Worm (Caenorhabditis elegans) whole organism, L1 larva: ENCODE measurements around the gene lgc-15.

Experiments
- F16B12.6 ChIP-seq: fragments of 150-350 bp; optimal IDR thresholded peaks from 2 replicates; lab custom pipeline; 2014; ENCODE audit warnings: missing biosample characterization, missing genetic modification characterization
- aly-2 ChIP-seq: fragments of 150-350 bp; optimal IDR thresholded peaks from 2 replicates; lab custom pipeline; 2014; ENCODE audit warnings: missing biosample characterization, missing genetic modification characterization
- ama-1 ChIP-seq: fragments of 150-350 bp; optimal IDR thresholded peaks from 2 replicates; lab custom pipeline; 2014
- blmp-1 ChIP-seq: fragments of 150-350 bp; optimal IDR thresholded peaks from 2 replicates; lab custom pipeline; 2014; ENCODE audit warnings: missing biosample characterization, missing genetic modification characterization
- ceh-82 ChIP-seq, 3 experiments: fragments of 150-350 bp in 1 of 3; sonication (generic microtip) in 2 of 3; optimal IDR thresholded peaks; 2 replicates each; lab custom pipeline; 2014 to 2017; ENCODE audit warnings: missing biosample characterization in 3 of 3, missing genetic modification characterization in 3 of 3
- ceh-90 ChIP-seq: sonication (generic microtip); optimal IDR thresholded peaks from 2 replicates; lab custom pipeline; 2016; ENCODE audit warnings: missing genetic modification characterization, missing compliant biosample characterization
- ces-1 ChIP-seq: fragments of 150-350 bp; optimal IDR thresholded peaks from 2 replicates; lab custom pipeline; 2014; ENCODE audit warnings: missing biosample characterization, missing genetic modification reagents, missing genetic modification characterization
- dpl-1 ChIP-seq, 3 experiments: fragments of 150-350 bp in 2 of 3; sonication (generic microtip) in 1 of 3; optimal IDR thresholded peaks; 2 replicates each; lab custom pipeline; 2014 to 2017; ENCODE audit warnings: missing biosample characterization in 3 of 3, missing genetic modification characterization in 3 of 3, missing genetic modification reagents in 3 of 3
- efl-3 ChIP-seq: fragments of 200-800 bp; sonication (Bioruptor generic); optimal IDR thresholded peaks from 2 replicates; lab custom pipeline; 2018; ENCODE audit warnings: mild to moderate bottlenecking, missing genetic modification characterization, missing compliant biosample characterization
- egl-13 ChIP-seq: sonication (generic microtip); optimal IDR thresholded peaks from 2 replicates; lab custom pipeline; 2016; ENCODE audit warnings: missing genotype, missing genetic modification reagents, missing genetic modification characterization, missing compliant biosample characterization
- egl-27 ChIP-seq, 2 experiments: fragments of 150-350 bp in 1 of 2; sonication (generic microtip); optimal IDR thresholded peaks; 3 replicates each; lab custom pipeline; 2017 to 2018; ENCODE audit warnings: missing biosample characterization in 2 of 2, missing genetic modification characterization in 2 of 2, missing genetic modification reagents in 2 of 2
- elt-3 ChIP-seq, 6 experiments: fragments of 150-350 bp in 1 of 6; sonication (generic microtip); optimal IDR thresholded peaks; 2 replicates each; lab custom pipeline; 2017 to 2018; ENCODE audit warnings: missing biosample characterization in 6 of 6, missing genetic modification characterization in 6 of 6, inconsistent platforms in 1 of 6
- fkh-10 ChIP-seq: sonication (generic microtip); optimal IDR thresholded peaks from 2 replicates; lab custom pipeline; 2017; ENCODE audit warnings: missing biosample characterization, missing genetic modification reagents, missing genetic modification characterization
- fkh-4 ChIP-seq: sonication (generic microtip); optimal IDR thresholded peaks from 2 replicates; lab custom pipeline; 2016; ENCODE audit warnings: missing compliant biosample characterization, missing genetic modification characterization, borderline replicate concordance
- fkh-8 ChIP-seq: sonication (generic microtip); optimal IDR thresholded peaks from 2 replicates; lab custom pipeline; 2016; ENCODE audit warnings: mild to moderate bottlenecking, missing genetic modification characterization, missing compliant biosample characterization
- grh-1 ChIP-seq: fragments of 200-800 bp; sonication (Bioruptor generic); IDR thresholded peaks from 2 replicates; pipeline ENCODE4 v1.3.6; 2022; ENCODE audit warnings: missing genetic modification reagents, missing genetic modification characterization, missing compliant biosample characterization
- hlh-17 ChIP-seq: fragments of 200-800 bp; sonication (Bioruptor generic); optimal IDR thresholded peaks from 2 replicates; lab custom pipeline; 2018; ENCODE audit warnings: missing genetic modification characterization, mild to moderate bottlenecking, missing compliant biosample characterization, moderate library complexity, borderline replicate concordance
- hlh-4 ChIP-seq: sonication (generic microtip); optimal IDR thresholded peaks from 2 replicates; lab custom pipeline; 2016; ENCODE audit warnings: mild to moderate bottlenecking, missing genetic modification characterization, missing compliant biosample characterization
- hpl-2 ChIP-seq: fragments of 150-350 bp; optimal IDR thresholded peaks from 2 replicates; lab custom pipeline; 2014; ENCODE audit warnings: missing biosample characterization, missing genetic modification reagents, missing genetic modification characterization
- isw-1 ChIP-seq: fragments of 200-800 bp; sonication (Bioruptor generic); IDR thresholded peaks from 2 replicates; pipeline ENCODE4 v1.3.6; 2022; ENCODE audit warnings: missing genetic modification characterization, missing compliant biosample characterization
- jun-1 ChIP-seq: fragments of 150-350 bp; optimal IDR thresholded peaks from 2 replicates; lab custom pipeline; 2014; ENCODE audit warnings: missing biosample characterization, missing genetic modification reagents, missing genetic modification characterization
- lin-13 ChIP-seq: fragments of 150-350 bp; optimal IDR thresholded peaks from 2 replicates; lab custom pipeline; 2014; ENCODE audit warnings: missing biosample characterization, missing genetic modification reagents, missing genetic modification characterization
- lin-15B ChIP-seq: fragments of 150-350 bp; sonication (generic microtip); optimal IDR thresholded peaks from 3 replicates; lab custom pipeline; 2014; ENCODE audit warnings: missing biosample characterization, missing genetic modification characterization
- lin-35 ChIP-seq, 2 experiments: fragments of 150-350 bp; optimal IDR thresholded peaks; 2 replicates each; lab custom pipeline; 2014; ENCODE audit warnings: missing biosample characterization in 2 of 2, missing genetic modification characterization in 2 of 2, missing genetic modification reagents in 2 of 2
- lir-3 ChIP-seq: sonication (generic microtip); optimal IDR thresholded peaks from 2 replicates; lab custom pipeline; 2016; ENCODE audit warnings: mild to moderate bottlenecking, missing genetic modification characterization, moderate library complexity, missing compliant biosample characterization; ENCODE audit not compliant: poor library complexity
- mab-9 ChIP-seq: fragments of 200-800 bp; sonication (Bioruptor generic); IDR thresholded peaks from 2 replicates; pipeline ENCODE4 v1.3.6; 2022; ENCODE audit warnings: missing genetic modification reagents, missing genetic modification characterization, missing compliant biosample characterization
- mdl-1 ChIP-seq, 2 experiments: fragments of 150-350 bp; optimal IDR thresholded peaks; 2 replicates each; lab custom pipeline; 2014 to 2017; ENCODE audit warnings: missing biosample characterization in 2 of 2, missing genetic modification characterization in 2 of 2, inconsistent platforms in 1 of 2
- mep-1 ChIP-seq: fragments of 150-350 bp; optimal IDR thresholded peaks from 2 replicates; lab custom pipeline; 2014; ENCODE audit warnings: missing biosample characterization, missing genetic modification characterization
- nhr-11 ChIP-seq: fragments of 150-350 bp; optimal IDR thresholded peaks from 2 replicates; lab custom pipeline; 2014; ENCODE audit warnings: missing biosample characterization, missing genetic modification characterization
- nhr-19 ChIP-seq: fragments of 200-800 bp; sonication (Bioruptor generic); conservative IDR thresholded peaks from 2 replicates; pipeline ENCODE4 v1.3.6; 2022; ENCODE audit warnings: missing genetic modification characterization, missing compliant biosample characterization
- nhr-20 ChIP-seq: sonication (generic microtip); optimal IDR thresholded peaks from 2 replicates; lab custom pipeline; 2016; ENCODE audit warnings: mild to moderate bottlenecking, missing genetic modification characterization, missing compliant biosample characterization
- nhr-47 ChIP-seq: sonication (generic microtip); optimal IDR thresholded peaks from 2 replicates; lab custom pipeline; 2016; ENCODE audit warnings: mild to moderate bottlenecking, missing genetic modification characterization, moderate library complexity, missing compliant biosample characterization
- nhr-71 ChIP-seq: sonication (generic microtip); optimal IDR thresholded peaks from 2 replicates; lab custom pipeline; 2016; ENCODE audit warnings: mild to moderate bottlenecking, missing genetic modification characterization, moderate library complexity, missing compliant biosample characterization
- nhr-77 ChIP-seq: fragments of 150-350 bp; optimal IDR thresholded peaks from 2 replicates; lab custom pipeline; 2014; ENCODE audit warnings: missing biosample characterization, missing genetic modification characterization
- nhr-85 ChIP-seq: sonication (generic microtip); peaks from one replicate; lab custom pipeline; 2016; ENCODE audit warnings: missing genetic modification characterization, inconsistent platforms, missing compliant biosample characterization
- nhr-90 ChIP-seq: sonication (generic microtip); optimal IDR thresholded peaks from 2 replicates; lab custom pipeline; 2016; ENCODE audit warnings: mild to moderate bottlenecking, missing genetic modification characterization, missing compliant biosample characterization; ENCODE audit not compliant: poor library complexity
- pag-3 ChIP-seq: sonication (generic microtip); optimal IDR thresholded peaks from 2 replicates; lab custom pipeline; 2017; ENCODE audit warnings: missing genetic modification characterization, mild to moderate bottlenecking, missing compliant biosample characterization, antibody characterized with exemption, borderline replicate concordance; ENCODE audit not compliant: insufficient read depth
- pax-3 ChIP-seq: fragments of 200-800 bp; sonication (Bioruptor generic); optimal IDR thresholded peaks from 2 replicates; lab custom pipeline; 2018; ENCODE audit warnings: mild to moderate bottlenecking, missing genetic modification characterization, moderate library complexity, missing compliant biosample characterization
- pqm-1 ChIP-seq: sonication (generic microtip); optimal IDR thresholded peaks from 3 replicates; lab custom pipeline; 2017; ENCODE audit warnings: missing biosample characterization, missing genetic modification characterization
- skn-1 ChIP-seq: fragments of 150-350 bp; optimal IDR thresholded peaks from 2 replicates; lab custom pipeline; 2014; ENCODE audit warnings: missing biosample characterization, missing genetic modification characterization
- snpc-4 ChIP-seq: fragments of 150-350 bp; optimal IDR thresholded peaks from 2 replicates; lab custom pipeline; 2014; ENCODE audit warnings: missing biosample characterization, missing genetic modification characterization
- snu-23 ChIP-seq: sonication (generic microtip); optimal IDR thresholded peaks from 2 replicates; lab custom pipeline; 2016; ENCODE audit warnings: missing genetic modification characterization, missing compliant biosample characterization
- sptf-1 ChIP-seq: fragments of 150-350 bp; optimal IDR thresholded peaks from 2 replicates; lab custom pipeline; 2014; ENCODE audit warnings: missing biosample characterization, missing genetic modification characterization
- sup-37 ChIP-seq: fragments of 200-800 bp; sonication (Bioruptor generic); optimal IDR thresholded peaks from 2 replicates; lab custom pipeline; 2018; ENCODE audit warnings: mild to moderate bottlenecking, missing genetic modification characterization, missing compliant biosample characterization
- unc-130 ChIP-seq: fragments of 150-350 bp; optimal IDR thresholded peaks from 2 replicates; lab custom pipeline; 2017; ENCODE audit warnings: missing biosample characterization, missing genetic modification characterization, inconsistent platforms
- unc-62 ChIP-seq: fragments of 150-350 bp; optimal IDR thresholded peaks from 2 replicates; lab custom pipeline; 2014; ENCODE audit warnings: missing biosample characterization, missing genetic modification reagents, missing genetic modification characterization
- unc-86 ChIP-seq: sonication (generic microtip); optimal IDR thresholded peaks from 2 replicates; lab custom pipeline; 2016; ENCODE audit warnings: missing genetic modification characterization, missing compliant biosample characterization
- unc-98 ChIP-seq: fragments of 200-800 bp; sonication (Bioruptor generic); IDR thresholded peaks from 2 replicates; pipeline ENCODE4 v1.3.6; 2022; ENCODE audit warnings: missing genetic modification characterization, missing compliant biosample characterization
- vab-15 ChIP-seq: sonication (generic microtip); optimal IDR thresholded peaks from 2 replicates; lab custom pipeline; 2017; ENCODE audit warnings: missing genotype, mild to moderate bottlenecking, missing genetic modification characterization, missing compliant biosample characterization
- xbp-1 ChIP-seq: sonication (generic microtip); optimal IDR thresholded peaks from 2 replicates; lab custom pipeline; 2016; ENCODE audit warnings: missing genetic modification characterization, missing compliant biosample characterization
- zag-1 ChIP-seq: fragments of 150-350 bp; optimal IDR thresholded peaks from 2 replicates; lab custom pipeline; 2014; ENCODE audit warnings: missing biosample characterization, missing genetic modification characterization
- zip-4 ChIP-seq: fragments of 200-800 bp; sonication (Bioruptor generic); optimal IDR thresholded peaks from 2 replicates; lab custom pipeline; 2018; ENCODE audit warnings: mild to moderate bottlenecking, missing genetic modification characterization, moderate library complexity, missing compliant biosample characterization

The lgc-15 gene

DNA sequence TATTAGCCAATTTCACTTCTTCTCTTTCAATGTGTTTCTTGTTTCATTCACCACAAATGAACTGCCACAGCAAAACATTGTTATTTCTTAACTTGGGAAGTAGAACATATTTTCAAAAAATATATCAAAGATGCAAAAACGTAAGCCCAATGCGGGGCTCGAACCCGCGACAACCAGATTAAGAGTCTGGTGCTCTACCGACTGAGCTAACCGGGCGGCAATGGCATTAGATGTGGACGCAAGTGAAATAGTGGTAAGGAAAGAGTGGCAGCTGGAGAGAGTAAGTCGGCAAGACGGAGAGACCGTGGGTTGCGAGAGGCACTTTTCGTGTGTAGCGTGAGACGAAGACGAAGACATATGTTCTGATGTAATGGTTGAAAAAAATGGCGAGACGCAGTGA, 8.1 kb upstream of the lgc-15 start (continued):
- TF ChIP-seq pax-3 (tag; lab: Kevin White, UChicago) (peak; percentile 34), snu-23 (GFP tag; lab: Kevin White, UChicago) (peak; percentile 90), nhr-71 (peak; percentile 86), isw-1 (peak; percentile 33), dpl-1 (GFP tag; optimal IDR thresholded peaks at IDR 0.05; lab: Kevin White, UChicago) (peak in 2 of 3 experiments; percentile 4 to 13), nhr-19 (GFP tag; lab: Robert Waterston, UW) (peak; percentile 86), ces-1 (GFP tag; lab: Kevin White, UChicago) (peak; percentile 19), sup-37 (peak; percentile 13), hlh-17 (GFP tag; lab: Kevin White, UChicago) (no peak), lir-3 (tag; lab: Kevin White, UChicago) (peak; percentile 60), egl-27 (tag; optimal IDR thresholded peaks at IDR 0.05; lab: Kevin White, UChicago) (no peak), nhr-11 (tag; lab: Kevin White, UChicago) (no peak), aly-2 (peak; percentile 38), jun-1 (tag; lab: Kevin White, UChicago) (peak; percentile 75), grh-1 (GFP tag; lab: Robert Waterston, UW) (peak; percentile 37; the same call in 1 of the 2 replicates), ceh-90 (tag; lab: Kevin White, UChicago) (no peak), nhr-85 (tag; lab: Kevin White, UChicago) (peak; percentile 78), unc-86 (tag; lab: Kevin White, UChicago) (peak; percentile 79), fkh-4 (no peak), ama-1 (lab: Kevin White, UChicago) (no peak), zip-4 (peak; percentile 35), vab-15 (tag; lab: Kevin White, UChicago) (peak; percentile 71), snpc-4 (no peak), pag-3 (tag; lab: Kevin White, UChicago) (no peak), pqm-1 (tag; lab: Kevin White, UChicago) (no peak), mab-9 (GFP tag; lab: Robert Waterston, UW) (peak; percentile 52), mep-1 (peak; percentile 65), nhr-77 (tag; lab: Kevin White, UChicago) (peak; percentile 58), egl-13 (tag; lab: Kevin White, UChicago) (peak; percentile 83), nhr-47 (tag; lab: Kevin White, UChicago) (peak; percentile 88), nhr-20 (tag; lab: Kevin White, UChicago) (peak; percentile 82), lin-15B (tag; lab: Kevin White, UChicago) (no peak), unc-62 (no peak), hpl-2 (GFP tag; lab: Kevin White, UChicago) (no peak), zag-1 (tag; lab: Kevin White, UChicago) (no peak), fkh-8 (tag; lab: Kevin White, UChicago) (peak; percentile 82), sptf-1 (tag; lab: Kevin White, UChicago) (no peak), F16B12.6 (tag; lab: Kevin White, UChicago) (no peak), fkh-10 (peak; percentile 85), blmp-1 (tag; lab: Kevin White, UChicago) (no peak), skn-1 (no peak), hlh-4 (tag; lab: Kevin White, UChicago) (no peak), unc-98 (GFP tag; lab: Robert Waterston, UW) (no peak), unc-130 (tag; lab: Kevin White, UChicago) (peak; percentile 60), lin-13 (peak; percentile 19), xbp-1 (tag; lab: Kevin White, UChicago) (peak; percentile 70), nhr-90 (tag; lab: Kevin White, UChicago) (peak; percentile 83), efl-3 (GFP tag; lab: Kevin White, UChicago) (peak; percentile 34), lin-35 (GFP tag; optimal IDR thresholded peaks at IDR 0.05; lab: Kevin White, UChicago) (peak in 1 of 2 experiments; percentile 42), ceh-82 (tag; optimal IDR thresholded peaks at IDR 0.05; lab: Kevin White, UChicago) (peak; percentile 74 to 80 (median 78)), mdl-1 (tag; optimal IDR thresholded peaks at IDR 0.05; lab: Kevin White, UChicago) (peak in 1 of 2 experiments; percentile 59), elt-3 (tag; optimal IDR thresholded peaks at IDR 0.05; lab: Kevin White, UChicago) (peak in 2 of 6 experiments; percentile 19 to 52)
